Worm (Caenorhabditis elegans) whole organism, L3 larva: ENCODE results near the gene dars-1.

Experiments
- ama-1 ChIP-seq: fragments of 150-350 bp; optimal IDR thresholded peaks from 2 replicates; lab custom pipeline; 2018
- ceh-16 ChIP-seq: sonication (generic microtip); optimal IDR thresholded peaks from 2 replicates; lab custom pipeline; 2017; ENCODE audit warnings: missing biosample characterization, missing genetic modification characterization
- elt-2 ChIP-seq: sonication (generic microtip); optimal IDR thresholded peaks from 2 replicates; lab custom pipeline; 2016; ENCODE audit warnings: missing genetic modification reagents, mild to moderate bottlenecking, missing genetic modification characterization, missing compliant biosample characterization
- elt-3 ChIP-seq, 3 experiments: fragments of 150-350 bp in 1 of 3; sonication (generic microtip) in 2 of 3; optimal IDR thresholded peaks; 2 replicates in 2 of 3; 4 replicates in 1 of 3; lab custom pipeline; 2014 to 2017; ENCODE audit warnings: missing biosample characterization in 3 of 3, missing genetic modification characterization in 3 of 3
- fkh-10 ChIP-seq: sonication (generic microtip); optimal IDR thresholded peaks from 2 replicates; lab custom pipeline; 2017; ENCODE audit warnings: missing biosample characterization, missing genetic modification reagents, missing genetic modification characterization
- mdl-1 ChIP-seq: fragments of 150-350 bp; optimal IDR thresholded peaks from 2 replicates; lab custom pipeline; 2014; ENCODE audit warnings: missing biosample characterization, missing genetic modification characterization
- nhr-11 ChIP-seq: fragments of 150-350 bp; optimal IDR thresholded peaks from 2 replicates; lab custom pipeline; 2014; ENCODE audit warnings: missing biosample characterization, missing genetic modification characterization
- skn-1 ChIP-seq: fragments of 150-350 bp; optimal IDR thresholded peaks from 2 replicates; lab custom pipeline; 2014; ENCODE audit warnings: missing biosample characterization, missing genetic modification characterization
- snpc-4 ChIP-seq: fragments of 150-350 bp; optimal IDR thresholded peaks from 2 replicates; lab custom pipeline; 2014; ENCODE audit warnings: missing biosample characterization, missing genetic modification characterization
- zag-1 ChIP-seq: fragments of 150-350 bp; optimal IDR thresholded peaks from 2 replicates; lab custom pipeline; 2014; ENCODE audit warnings: missing biosample characterization, missing genetic modification characterization
- ztf-11 ChIP-seq: fragments of 150-350 bp; optimal IDR thresholded peaks from 2 replicates; lab custom pipeline; 2014; ENCODE audit warnings: missing biosample characterization, missing genetic modification characterization
- ztf-4 ChIP-seq: fragments of 150-350 bp; optimal IDR thresholded peaks from 2 replicates; lab custom pipeline; 2014; ENCODE audit warnings: missing biosample characterization, missing genetic modification characterization

ce11 chrIII:9442846-9443245 is 48.2 kb downstream of the dars-1 start:
- TF ChIP-seq elt-3 (tag; optimal IDR thresholded peaks at IDR 0.05; lab: Kevin White, UChicago): no peak
- TF ChIP-seq skn-1 (tag; lab: Kevin White, UChicago): no peak
- TF ChIP-seq ztf-11 (tag; lab: Kevin White, UChicago): no peak
- TF ChIP-seq snpc-4 (tag; lab: Kevin White, UChicago): no peak
- TF ChIP-seq zag-1 (tag; lab: Kevin White, UChicago): no peak
- no peak for TF ChIP-seq mdl-1 (tag; lab: Kevin White, UChicago)
- no peak for TF ChIP-seq ama-1 (lab: Kevin White, UChicago)
- no peak for TF ChIP-seq elt-2 (tag; lab: Kevin White, UChicago)
- no peak for TF ChIP-seq ceh-16 (tag; lab: Kevin White, UChicago)
- TF ChIP-seq nhr-11: no peak
- no peak for TF ChIP-seq ztf-4 (tag; lab: Kevin White, UChicago)
- TF ChIP-seq fkh-10 (GFP tag; lab: Kevin White, UChicago): no peak
